Fruit fly (Drosophila melanogaster) whole organism, wandering third instar larva: ENCODE data around the gene Or67c.

ENCODE experiments used
- Abd-B ChIP-seq: fragments of >200 bp; optimal IDR thresholded peaks from 2 replicates; lab custom pipeline; 2017; ENCODE audit warnings: missing biosample characterization, missing genetic modification characterization
- Dfd ChIP-seq: fragments of >200 bp; optimal IDR thresholded peaks from 2 replicates; lab custom pipeline; 2017; ENCODE audit warnings: missing biosample characterization, missing genetic modification characterization
- Hr78 ChIP-seq: fragments of >200 bp; optimal IDR thresholded peaks from 2 replicates; lab custom pipeline; 2017; ENCODE audit warnings: missing biosample characterization, missing genetic modification characterization
- ey ChIP-seq: fragments of 200-800 bp; sonication (Bioruptor generic); optimal IDR thresholded peaks from 2 replicates; lab custom pipeline; 2016; ENCODE audit warnings: missing biosample characterization, missing genetic modification characterization
- pan ChIP-seq: fragments of >200 bp; optimal IDR thresholded peaks from 2 replicates; lab custom pipeline; 2017
- usp ChIP-seq: fragments of >200 bp; optimal IDR thresholded peaks from 2 replicates; lab custom pipeline; 2017; ENCODE audit warnings: missing biosample characterization, missing genetic modification characterization

dm6 chr3L:10267605-10268004, 23.1 kb upstream of the Or67c start:
- no peak for TF ChIP-seq usp (GFP tag; lab: Kevin White, UChicago)
- peak; percentile 50 for TF ChIP-seq ey (GFP tag; lab: Kevin White, UChicago)
- TF ChIP-seq Abd-B (GFP tag; lab: Kevin White, UChicago), result no peak
- no peak for TF ChIP-seq Hr78
- no peak for TF ChIP-seq Dfd (GFP tag; lab: Kevin White, UChicago)
- no peak for TF ChIP-seq pan
